Fruit fly (Drosophila melanogaster) whole organism, embryonic: ENCODE measurements around the gene CG17359.

ENCODE experiments used
- CG17612 ChIP-seq: fragments of 200-800 bp; sonication (Bioruptor generic); IDR thresholded peaks from 2 replicates; pipeline ENCODE4 v1.3.6; 2022; ENCODE audit warnings: missing biosample characterization, missing genetic modification characterization
- CG18599 ChIP-seq: fragments of 200-800 bp; sonication (Bioruptor generic); optimal IDR thresholded peaks from 3 replicates; lab custom pipeline; 2017; ENCODE audit warnings: missing biosample characterization, missing genetic modification characterization, mild to moderate bottlenecking, moderate library complexity, missing genetic modification reagents
- CG3995 ChIP-seq: fragments of 200-800 bp; sonication (Bioruptor generic); optimal IDR thresholded peaks from 3 replicates; lab custom pipeline; 2016; ENCODE audit warnings: missing biosample characterization, missing genetic modification characterization
- CG4617 ChIP-seq: fragments of 200-800 bp; sonication (Bioruptor generic); optimal IDR thresholded peaks from 3 replicates; lab custom pipeline; 2016; ENCODE audit warnings: missing biosample characterization, missing genetic modification characterization, borderline replicate concordance
- CG6854 ChIP-seq: fragments of 200-800 bp; sonication (Bioruptor generic); optimal IDR thresholded peaks from 3 replicates; lab custom pipeline; 2017; ENCODE audit warnings: missing biosample characterization, mild to moderate bottlenecking, missing genetic modification characterization
- Dbx ChIP-seq: fragments of 200-800 bp; sonication (Bioruptor generic); IDR thresholded peaks from 3 replicates; pipeline ENCODE4 v1.3.6; 2022; ENCODE audit warnings: missing biosample characterization, missing genetic modification characterization
- Mrtf ChIP-seq: fragments of 200-800 bp; sonication (Bioruptor generic); IDR thresholded peaks from 3 replicates; pipeline ENCODE4 v1.3.6; 2022; ENCODE audit warnings: missing biosample characterization, missing genetic modification characterization
- corto ChIP-seq: fragments of 200-800 bp; sonication (Bioruptor generic); optimal IDR thresholded peaks from 2 replicates; lab custom pipeline; 2016; ENCODE audit warnings: missing biosample characterization, mild to moderate bottlenecking, missing genetic modification characterization, moderate library complexity
- dysf ChIP-seq: fragments of 200-800 bp; sonication (Bioruptor generic); IDR thresholded peaks from 3 replicates; pipeline ENCODE4 v1.3.6; 2022; ENCODE audit warnings: missing biosample characterization, missing genetic modification characterization
- fd3F ChIP-seq: fragments of 200-800 bp; sonication (Bioruptor generic); optimal IDR thresholded peaks from 2 replicates; lab custom pipeline; 2018; ENCODE audit warnings: missing biosample characterization, mild to moderate bottlenecking, missing genetic modification characterization, moderate library complexity
- sr ChIP-seq: fragments of 200-800 bp; sonication (Bioruptor generic); IDR thresholded peaks from 3 replicates; pipeline ENCODE4 v1.3.6; 2022; ENCODE audit warnings: missing biosample characterization, missing genetic modification characterization
- stc ChIP-seq: fragments of 200-800 bp; sonication (Bioruptor generic); IDR thresholded peaks from 2 replicates; pipeline ENCODE4 v1.3.6; 2022; ENCODE audit warnings: missing biosample characterization, missing genetic modification characterization

- TF ChIP-seq sr (no peak), stc (GFP tag; lab: Robert Waterston, UW) (no peak), Dbx (GFP tag; lab: Robert Waterston, UW) (no peak), CG17612 (GFP tag; lab: Robert Waterston, UW) (no peak), corto (GFP tag; lab: Kevin White, UChicago) (no peak), CG4617 (GFP tag; lab: Kevin White, UChicago) (no peak), fd3F (GFP tag; lab: Kevin White, UChicago) (no peak), CG6854 (GFP tag; lab: Kevin White, UChicago) (no peak), CG3995 (GFP tag; lab: Kevin White, UChicago) (no peak), dysf (no peak), Mrtf (GFP tag; lab: Robert Waterston, UW) (no peak), CG18599 (GFP tag; lab: Kevin White, UChicago) (no peak)
Measured at dm6 chr3L:14025736-14026135, 26.7 kb upstream of the CG17359 start.
